Worm (Caenorhabditis elegans) whole organism, late embryonic: Measurements from ENCODE around the gene ZK154.4.

Experiments used
- F13H6.1 ChIP-seq: sonication (generic microtip); optimal IDR thresholded peaks from 2 replicates; lab custom pipeline; 2016; ENCODE audit warnings: missing genetic modification characterization, missing compliant biosample characterization
- K02D7.2 ChIP-seq: sonication (generic microtip); optimal IDR thresholded peaks from 2 replicates; lab custom pipeline; 2017; ENCODE audit warnings: mild to moderate bottlenecking, missing genetic modification characterization, missing compliant biosample characterization
- T23F11.4 ChIP-seq: fragments of 200-800 bp; sonication (Bioruptor generic); optimal IDR thresholded peaks from 2 replicates; lab custom pipeline; 2018; ENCODE audit warnings: mild to moderate bottlenecking, missing genetic modification characterization, missing compliant biosample characterization
- Y22D7AL.16 ChIP-seq: sonication (generic microtip); optimal IDR thresholded peaks from 2 replicates; lab custom pipeline; 2016; ENCODE audit warnings: missing genetic modification characterization, missing compliant biosample characterization
- ahr-1 ChIP-seq: sonication (generic microtip); optimal IDR thresholded peaks from 2 replicates; lab custom pipeline; 2016; ENCODE audit warnings: missing genetic modification characterization, missing compliant biosample characterization
- ceh-14 ChIP-seq: sonication (generic microtip); optimal IDR thresholded peaks from 2 replicates; lab custom pipeline; 2016; ENCODE audit warnings: missing genotype, missing genetic modification characterization, missing compliant biosample characterization
- ceh-18 ChIP-seq: sonication (generic microtip); optimal IDR thresholded peaks from 2 replicates; lab custom pipeline; 2016; ENCODE audit warnings: missing genetic modification characterization, missing compliant biosample characterization
- ceh-2 ChIP-seq: sonication (generic microtip); optimal IDR thresholded peaks from 2 replicates; lab custom pipeline; 2016; ENCODE audit warnings: missing genotype, missing genetic modification characterization, missing compliant biosample characterization
- ceh-24 ChIP-seq: sonication (generic microtip); optimal IDR thresholded peaks from 2 replicates; lab custom pipeline; 2016; ENCODE audit warnings: mild to moderate bottlenecking, missing genetic modification characterization, missing compliant biosample characterization
- ceh-30 ChIP-seq: fragments of 150-350 bp; optimal IDR thresholded peaks from 2 replicates; lab custom pipeline; 2014; ENCODE audit warnings: missing biosample characterization, missing genetic modification characterization
- ceh-45 ChIP-seq: fragments of 200-800 bp; sonication (Bioruptor generic); IDR thresholded peaks from 2 replicates; pipeline ENCODE4 v1.3.6; 2022; ENCODE audit warnings: missing genetic modification reagents, missing genetic modification characterization, missing compliant biosample characterization
- ceh-48 ChIP-seq: sonication (generic microtip); optimal IDR thresholded peaks from 2 replicates; lab custom pipeline; 2016; ENCODE audit warnings: missing genetic modification characterization, inconsistent platforms, missing compliant biosample characterization
- ceh-6 ChIP-seq: fragments of 200-800 bp; sonication (Bioruptor generic); optimal IDR thresholded peaks from 2 replicates; lab custom pipeline; 2018; ENCODE audit warnings: mild to moderate bottlenecking, missing genetic modification characterization, missing compliant biosample characterization
- dmd-4 ChIP-seq: sonication (generic microtip); optimal IDR thresholded peaks from 2 replicates; lab custom pipeline; 2016; ENCODE audit warnings: borderline replicate concordance, missing genetic modification characterization, missing compliant biosample characterization
- elt-2 ChIP-seq: sonication (generic microtip); optimal IDR thresholded peaks from 2 replicates; lab custom pipeline; 2016; ENCODE audit warnings: missing genetic modification reagents, missing genetic modification characterization, missing compliant biosample characterization
- elt-4 ChIP-seq: sonication (generic microtip); optimal IDR thresholded peaks from 2 replicates; lab custom pipeline; 2016; ENCODE audit warnings: missing genetic modification characterization, missing compliant biosample characterization
- fkh-6 ChIP-seq: sonication (generic microtip); optimal IDR thresholded peaks from 2 replicates; lab custom pipeline; 2016; ENCODE audit warnings: missing genetic modification characterization, missing compliant biosample characterization
- hlh-13 ChIP-seq: fragments of 200-800 bp; sonication (Bioruptor generic); optimal IDR thresholded peaks from 2 replicates; lab custom pipeline; 2018; ENCODE audit warnings: mild to moderate bottlenecking, missing genetic modification characterization, missing compliant biosample characterization
- hlh-15 ChIP-seq: sonication (generic microtip); optimal IDR thresholded peaks from 2 replicates; lab custom pipeline; 2016; ENCODE audit warnings: missing genetic modification characterization, missing compliant biosample characterization
- hlh-30 ChIP-seq: sonication (generic microtip); optimal IDR thresholded peaks from 2 replicates; lab custom pipeline; 2017; ENCODE audit warnings: antibody characterized with exemption, missing genetic modification characterization, missing compliant biosample characterization; ENCODE audit not compliant: insufficient read depth
- hlh-6 ChIP-seq: sonication (generic microtip); optimal IDR thresholded peaks from 2 replicates; lab custom pipeline; 2016; ENCODE audit warnings: missing genotype, missing genetic modification characterization, missing compliant biosample characterization
- hlh-8 ChIP-seq: sonication (generic microtip); optimal IDR thresholded peaks from 2 replicates; lab custom pipeline; 2016; ENCODE audit warnings: missing genotype, missing genetic modification characterization, missing compliant biosample characterization
- lin-11 ChIP-seq: fragments of 200-800 bp; sonication (Bioruptor generic); optimal IDR thresholded peaks from 2 replicates; lab custom pipeline; 2018; ENCODE audit warnings: mild to moderate bottlenecking, missing genetic modification characterization, missing compliant biosample characterization
- mec-3 ChIP-seq: sonication (generic microtip); optimal IDR thresholded peaks from 2 replicates; lab custom pipeline; 2016; ENCODE audit warnings: borderline replicate concordance, missing genetic modification characterization, missing compliant biosample characterization
- nfya-1 ChIP-seq: sonication (generic microtip); optimal IDR thresholded peaks from 2 replicates; lab custom pipeline; 2017; ENCODE audit warnings: missing genetic modification characterization, mild to moderate bottlenecking, missing compliant biosample characterization, antibody characterized with exemption, moderate library complexity
- nhr-11 ChIP-seq: fragments of 150-350 bp; optimal IDR thresholded peaks from 2 replicates; lab custom pipeline; 2014; ENCODE audit warnings: missing biosample characterization, missing genetic modification characterization
- npax-4 ChIP-seq: sonication (generic microtip); optimal IDR thresholded peaks from 2 replicates; lab custom pipeline; 2016; ENCODE audit warnings: missing genetic modification characterization, missing compliant biosample characterization
- pag-3 ChIP-seq: sonication (generic microtip); optimal IDR thresholded peaks from 2 replicates; lab custom pipeline; 2016; ENCODE audit warnings: missing compliant biosample characterization, missing genetic modification characterization, borderline replicate concordance
- pat-9 ChIP-seq: fragments of 200-800 bp; sonication (Bioruptor generic); optimal IDR thresholded peaks from 2 replicates; lab custom pipeline; 2018; ENCODE audit warnings: mild to moderate bottlenecking, missing genetic modification characterization, moderate library complexity, missing compliant biosample characterization
- pax-1 ChIP-seq: fragments of 150-350 bp; optimal IDR thresholded peaks from 2 replicates; lab custom pipeline; 2014; ENCODE audit warnings: missing biosample characterization, missing genetic modification characterization
- pha-2 ChIP-seq: sonication (generic microtip); optimal IDR thresholded peaks from 2 replicates; lab custom pipeline; 2017; ENCODE audit warnings: mild to moderate bottlenecking, missing genetic modification characterization, missing compliant biosample characterization
- pha-4 ChIP-seq: fragments of 150-350 bp; optimal IDR thresholded peaks from 2 replicates; lab custom pipeline; 2018; ENCODE audit warnings: missing biosample characterization, missing genetic modification reagents, missing genetic modification characterization
- pqm-1 ChIP-seq: sonication (generic microtip); optimal IDR thresholded peaks from 2 replicates; lab custom pipeline; 2016; ENCODE audit warnings: missing genetic modification characterization, missing compliant biosample characterization
- pros-1 ChIP-seq: fragments of 150-350 bp; optimal IDR thresholded peaks from 2 replicates; lab custom pipeline; 2014; ENCODE audit warnings: missing biosample characterization, missing genetic modification reagents, missing genetic modification characterization
- sox-2 ChIP-seq: fragments of 200-800 bp; sonication (Bioruptor generic); IDR thresholded peaks from 2 replicates; pipeline ENCODE4 v1.3.6; 2022; ENCODE audit warnings: missing genetic modification reagents, missing genetic modification characterization, missing compliant biosample characterization
- unc-55 ChIP-seq: sonication (generic microtip); optimal IDR thresholded peaks from 2 replicates; lab custom pipeline; 2017; ENCODE audit warnings: missing biosample characterization, missing genetic modification reagents, missing genetic modification characterization
- unc-86 ChIP-seq: sonication (generic microtip); optimal IDR thresholded peaks from 2 replicates; lab custom pipeline; 2016; ENCODE audit warnings: missing genetic modification characterization, missing compliant biosample characterization
- zip-5 ChIP-seq: sonication (generic microtip); optimal IDR thresholded peaks from 2 replicates; lab custom pipeline; 2016; ENCODE audit warnings: missing genetic modification characterization, missing compliant biosample characterization

The ZK154.4 gene

DNA sequence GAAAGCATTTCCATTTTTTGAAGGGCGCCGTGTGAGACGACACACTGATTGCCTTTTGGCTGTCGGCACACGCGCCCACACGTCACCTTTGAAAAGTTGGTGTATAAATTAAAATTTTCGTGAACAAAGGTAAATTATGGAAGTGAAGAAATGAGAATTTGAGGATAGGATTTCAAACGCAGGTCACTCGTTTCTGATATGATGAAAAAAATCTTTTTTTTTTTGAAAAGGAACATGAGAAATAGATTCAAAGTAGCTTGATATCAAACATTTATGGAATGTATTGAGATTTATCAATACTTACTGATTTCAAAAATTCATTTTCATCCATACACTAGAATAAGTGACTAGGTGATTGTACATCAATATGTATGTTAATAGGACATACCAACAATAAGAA lies 35.3 kb upstream of the ZK154.4 start:
- TF ChIP-seq zip-5 (tag; lab: Kevin White, UChicago) (no peak), unc-86 (tag; lab: Kevin White, UChicago) (no peak), elt-2 (tag; lab: Kevin White, UChicago) (no peak), fkh-6 (tag; lab: Kevin White, UChicago) (no peak), pag-3 (tag; lab: Kevin White, UChicago) (no peak), hlh-13 (no peak)

DNA sequence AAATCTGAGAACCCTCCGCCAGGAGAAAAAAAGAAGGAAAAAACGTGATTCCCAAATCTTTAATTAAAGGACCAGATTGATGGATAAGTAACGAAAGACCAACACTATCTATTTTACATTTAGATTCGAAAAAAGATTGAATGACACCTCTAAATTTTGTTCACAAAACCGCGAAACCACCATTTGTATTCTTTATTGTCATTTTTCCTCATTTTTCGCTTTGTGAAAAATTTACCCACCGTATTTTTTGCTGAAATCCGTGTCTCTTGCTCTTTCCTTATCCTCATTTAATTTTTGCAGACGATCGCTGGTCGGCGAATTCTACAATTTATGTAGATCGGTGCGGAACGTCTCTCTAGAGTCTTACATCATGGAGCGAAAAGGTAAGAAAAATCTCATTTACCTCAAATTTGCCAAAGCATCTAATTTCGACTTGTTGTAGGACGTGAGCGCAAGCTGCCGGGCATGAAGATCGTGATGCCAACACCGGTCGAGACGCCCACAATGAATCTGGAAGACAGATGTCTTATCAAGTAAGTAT lies 34.3 kb upstream of the ZK154.4 start, which contains the start of the genes sek-1 and R03G5.6:
Gene sek-1 (plus strand): TSS at position 301 of the 541 bp plus-strand sequence.
Gene R03G5.6 (minus strand): TSS at position 491 of the 541 bp plus-strand sequence.
- TF ChIP-seq Y22D7AL.16 (no peak), sox-2 (GFP tag; lab: Robert Waterston, UW) (no peak), ceh-2 (no peak), T23F11.4 (no peak), dmd-4 (no peak), hlh-6 (tag; lab: Kevin White, UChicago) (no peak), ceh-30 (no peak), ceh-48 (no peak), zip-5 (tag; lab: Kevin White, UChicago) (no peak), unc-55 (no peak), lin-11 (tag; lab: Kevin White, UChicago) (no peak), unc-86 (tag; lab: Kevin White, UChicago) (no peak), pha-2 (no peak), hlh-13 (no peak), elt-2 (tag; lab: Kevin White, UChicago) (no peak)

ce11 chrX:7815230-7815629 lies 33.0 kb upstream of the ZK154.4 start:
- TF ChIP-seq pqm-1 (tag; lab: Kevin White, UChicago) (no peak), ceh-30 (no peak), F13H6.1 (no peak), nhr-11 (tag; lab: Kevin White, UChicago) (no peak), ahr-1 (tag; lab: Kevin White, UChicago) (no peak), zip-5 (tag; lab: Kevin White, UChicago) (no peak), ceh-45 (no peak), npax-4 (tag; lab: Kevin White, UChicago) (no peak), K02D7.2 (no peak), sox-2 (GFP tag; lab: Robert Waterston, UW) (no peak), pros-1 (tag; lab: Kevin White, UChicago) (no peak), lin-11 (tag; lab: Kevin White, UChicago) (no peak), hlh-8 (no peak)

- TF ChIP-seq nfya-1 (tag; lab: Kevin White, UChicago), result no peak
- no peak for TF ChIP-seq ahr-1 (tag; lab: Kevin White, UChicago)
- no peak for TF ChIP-seq unc-86 (tag; lab: Kevin White, UChicago)
- peak; percentile 50 for TF ChIP-seq elt-2 (tag; lab: Kevin White, UChicago)
- TF ChIP-seq pax-1, result no peak
These were observed 32.5 kb upstream of the ZK154.4 start for ce11 chrX:7814747-7815146.

DNA sequence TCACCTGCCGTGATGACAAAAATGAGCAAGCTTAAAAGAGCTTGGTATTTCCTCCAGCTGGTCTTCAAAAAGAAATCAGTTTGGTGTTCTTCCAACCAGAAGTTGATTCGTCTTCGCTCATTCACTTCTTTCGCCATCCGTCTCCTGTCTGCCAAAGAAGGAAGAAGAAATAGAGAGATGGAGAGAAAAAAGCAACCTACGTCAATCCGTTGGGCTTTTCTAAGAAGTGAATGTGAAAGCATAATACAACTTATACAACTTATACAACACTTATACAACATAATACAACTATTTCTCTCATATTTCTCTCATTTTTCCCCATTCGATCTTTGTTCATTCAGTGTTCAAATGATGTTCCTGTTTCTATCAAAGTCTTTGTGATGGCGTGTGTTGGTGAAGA lies 28.8 kb upstream of the ZK154.4 start:
- TF ChIP-seq elt-4 (tag; lab: Kevin White, UChicago), result no peak
- no peak for TF ChIP-seq ceh-18 (tag; lab: Kevin White, UChicago)
- TF ChIP-seq pat-9 (tag; lab: Kevin White, UChicago), result no peak
- no peak for TF ChIP-seq ahr-1 (tag; lab: Kevin White, UChicago)
- TF ChIP-seq mec-3, result no peak
- TF ChIP-seq elt-2 (tag; lab: Kevin White, UChicago), result no peak
- no peak for TF ChIP-seq pag-3 (tag; lab: Kevin White, UChicago)
- no peak for TF ChIP-seq hlh-15 (tag; lab: Kevin White, UChicago)
- no peak for TF ChIP-seq lin-11 (tag; lab: Kevin White, UChicago)
- no peak for TF ChIP-seq dmd-4
- TF ChIP-seq pax-1, result no peak
- TF ChIP-seq pha-4 (tag; lab: Kevin White, UChicago), result no peak
- no peak for TF ChIP-seq nfya-1 (tag; lab: Kevin White, UChicago)
- no peak for TF ChIP-seq ceh-45
- TF ChIP-seq ceh-14 (tag; lab: Kevin White, UChicago), result no peak
- TF ChIP-seq pros-1 (tag; lab: Kevin White, UChicago), result no peak
- no peak for TF ChIP-seq ceh-6
- no peak for TF ChIP-seq ceh-24 (tag; lab: Kevin White, UChicago)
- TF ChIP-seq K02D7.2, result no peak
- TF ChIP-seq hlh-30 (tag; lab: Kevin White, UChicago), result no peak
- TF ChIP-seq, all 69 proteins: peak for 0
